Worm (Caenorhabditis elegans) whole organism, L3 larva: ENCODE results near the gene F15B9.11.

Source experiments
- ceh-16 ChIP-seq: sonication (generic microtip); optimal IDR thresholded peaks from 2 replicates; lab custom pipeline; 2017; ENCODE audit warnings: missing biosample characterization, missing genetic modification characterization
- mdl-1 ChIP-seq: fragments of 150-350 bp; optimal IDR thresholded peaks from 2 replicates; lab custom pipeline; 2014; ENCODE audit warnings: missing biosample characterization, missing genetic modification characterization
- nhr-12 ChIP-seq: fragments of 150-350 bp; optimal IDR thresholded peaks from 2 replicates; lab custom pipeline; 2014; ENCODE audit warnings: missing biosample characterization, missing genetic modification characterization
- nhr-28 ChIP-seq: fragments of 150-350 bp; optimal IDR thresholded peaks from 2 replicates; lab custom pipeline; 2014; ENCODE audit warnings: missing biosample characterization, missing genetic modification characterization
- pha-4 ChIP-seq: fragments of 150-350 bp; optimal IDR thresholded peaks from 2 replicates; lab custom pipeline; 2014; ENCODE audit warnings: missing biosample characterization, missing genetic modification reagents, missing genetic modification characterization
- tbx-2 ChIP-seq: sonication (generic microtip); optimal IDR thresholded peaks from 2 replicates; lab custom pipeline; 2016; ENCODE audit warnings: mild to moderate bottlenecking, missing genetic modification characterization, missing compliant biosample characterization
- unc-62 ChIP-seq: fragments of 150-350 bp; sonication (generic microtip); optimal IDR thresholded peaks from 4 replicates; lab custom pipeline; 2014; ENCODE audit warnings: missing biosample characterization, missing genetic modification reagents, missing genetic modification characterization

DNA sequence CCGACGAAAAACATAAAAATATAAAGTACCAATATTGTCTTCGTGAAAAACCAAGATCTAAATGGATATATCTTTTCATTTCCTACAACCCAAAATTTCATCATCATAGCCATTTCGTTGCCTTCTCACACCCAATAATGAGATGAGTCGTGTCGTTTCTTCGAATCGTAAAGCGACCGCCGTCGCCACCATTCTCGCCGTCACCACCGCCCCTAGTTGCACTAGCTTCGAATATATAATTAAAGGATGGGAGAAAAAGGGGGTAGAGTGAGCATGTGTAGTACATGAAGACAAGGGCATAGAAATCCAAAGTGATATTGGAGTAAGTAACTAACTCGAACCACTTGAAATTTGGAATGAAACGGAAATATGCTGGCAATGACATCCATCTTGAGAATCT is 29.6 kb upstream of the F15B9.11 start:
- TF ChIP-seq tbx-2 (no peak), nhr-12 (tag; lab: Kevin White, UChicago) (no peak), ceh-16 (tag; lab: Kevin White, UChicago) (no peak), unc-62 (GFP tag; lab: Kevin White, UChicago) (no peak), mdl-1 (tag; lab: Kevin White, UChicago) (no peak), pha-4 (tag; lab: Kevin White, UChicago) (no peak), nhr-28 (no peak)
